Worm (Caenorhabditis elegans) whole organism, late embryonic: ENCODE results near the gene ogt-1.

Source experiments
- pqm-1 ChIP-seq: sonication (generic microtip); optimal IDR thresholded peaks from 2 replicates; lab custom pipeline; 2016; ENCODE audit warnings: missing genetic modification characterization, missing compliant biosample characterization
- sox-4 ChIP-seq: sonication (generic microtip); optimal IDR thresholded peaks from 2 replicates; lab custom pipeline; 2017; ENCODE audit warnings: mild to moderate bottlenecking, missing genetic modification characterization, inconsistent platforms, missing compliant biosample characterization

DNA sequence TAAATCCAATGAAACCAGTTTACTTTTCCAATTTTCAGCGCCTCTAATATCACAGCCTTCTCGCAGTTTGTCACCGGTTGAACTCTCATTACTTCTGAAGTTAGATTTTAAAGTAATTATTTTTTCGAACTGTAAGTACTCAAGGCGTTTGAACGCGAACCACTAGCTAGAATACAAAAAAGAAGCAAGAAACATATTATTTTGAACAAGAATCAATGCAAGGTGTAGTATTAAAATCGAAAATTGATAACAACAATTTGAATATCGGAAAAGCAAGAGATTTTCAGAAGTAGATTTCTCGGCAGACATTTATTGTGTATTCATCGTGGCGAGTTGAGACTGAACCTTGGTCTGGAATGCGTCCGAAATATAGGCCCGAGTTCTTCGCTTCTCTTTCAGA lies 44.4 kb upstream of the ogt-1 start, which contains the start of gene exos-9:
- TF ChIP-seq pqm-1 (tag; lab: Kevin White, UChicago) (no peak), sox-4 (tag; lab: Kevin White, UChicago) (no peak)
